Fruit fly (Drosophila melanogaster): ENCODE results near the gene CG17896.

The CG17896 gene

dm6 chrX:522357-523043, 29.2 kb upstream of the CG17896 start (continued):
- TF ChIP-seq CG2199 (GFP tag; IDR thresholded peaks at IDR 0.05) (peak; percentile 80; the same call in 2 of the 3 replicates), emc (GFP tag; optimal IDR thresholded peaks at IDR 0.05) (peak; percentile 24), Antp (GFP tag; optimal IDR thresholded peaks at IDR 0.05) (peak; percentile 94), C15 (GFP tag; IDR thresholded peaks at IDR 0.05) (peak; percentile 27; the same call in 1 of the 3 replicates), CG9797 (GFP tag; optimal IDR thresholded peaks at IDR 0.05) (no peak), CG15269 (tag; optimal IDR thresholded peaks at IDR 0.05) (peak; percentile 87), crol (GFP tag; IDR thresholded peaks at IDR 0.05) (peak; percentile 76), wdn (GFP tag; IDR thresholded peaks at IDR 0.05) (peak; percentile 78), Hey (tag; optimal IDR thresholded peaks at IDR 0.05) (peak; percentile 74), CG11723 (GFP tag; optimal IDR thresholded peaks at IDR 0.05) (peak; percentile 84), CG6272 (GFP tag; IDR thresholded peaks at IDR 0.05) (no peak), Dref (GFP tag; IDR thresholded peaks at IDR 0.05) (peak; percentile 49), Myb (GFP tag; optimal IDR thresholded peaks at IDR 0.05) (peak; percentile 77), so (GFP tag; IDR thresholded peaks at IDR 0.05) (peak; percentile 82; the same call in 2 of the 3 replicates), psq (GFP tag; optimal IDR thresholded peaks at IDR 0.05) (peak; percentile 8), esg (GFP tag; conservative IDR thresholded peaks at IDR 0.05) (0 out of 2 replicates have a peak, but pooled peaks have one; percentile 36), insv (GFP tag; optimal IDR thresholded peaks at IDR 0.05) (no peak), Hand (GFP tag; optimal IDR thresholded peaks at IDR 0.05) (peak; percentile 81), CG13424 (tag; optimal IDR thresholded peaks at IDR 0.05) (peak; percentile 84), CG15696 (tag; optimal IDR thresholded peaks at IDR 0.05) (peak; percentile 68), Gug (GFP tag; IDR thresholded peaks at IDR 0.05) (peak; percentile 96), sisA (GFP tag; IDR thresholded peaks at IDR 0.05) (peak; percentile 85), CG10267 (tag; optimal IDR thresholded peaks at IDR 0.05) (peak; percentile 44), cwo (GFP tag; optimal IDR thresholded peaks at IDR 0.05) (peak; percentile 72), Hr3 (GFP tag; optimal IDR thresholded peaks at IDR 0.05) (peak; percentile 65), CG10147 (GFP tag; optimal IDR thresholded peaks at IDR 0.05) (peak; percentile 58), CG8944 (GFP tag; optimal IDR thresholded peaks at IDR 0.05) (peak; percentile 84), nerfin-1 (tag; optimal IDR thresholded peaks at IDR 0.05) (peak; percentile 46), CG12236 (GFP tag; optimal IDR thresholded peaks at IDR 0.05) (peak; percentile 33), unc-4 (GFP tag; IDR thresholded peaks at IDR 0.05; ENCODE audit: partially characterized antibody) (no peak), CG11093 (GFP tag; IDR thresholded peaks at IDR 0.05) (peak; percentile 69; the same call in 2 of the 3 replicates), slou (GFP tag; optimal IDR thresholded peaks at IDR 0.05) (peak; percentile 40), tll (GFP tag; optimal IDR thresholded peaks at IDR 0.05) (no peak), sob (GFP tag; IDR thresholded peaks at IDR 0.05) (peak; percentile 91), gfzf (GFP tag; optimal IDR thresholded peaks at IDR 0.05) (no peak), CG15073 (GFP tag; optimal IDR thresholded peaks at IDR 0.05) (no peak), aop (GFP tag; IDR thresholded peaks at IDR 0.05) (peak; percentile 76; the same call in 1 of the 2 replicates), B-H1 (GFP tag; IDR thresholded peaks at IDR 0.05) (peak; percentile 62; the same call in 2 of the 3 replicates), HLHmδ (GFP tag; optimal IDR thresholded peaks at IDR 0.05) (peak; percentile 83), CG10209 (GFP tag; optimal IDR thresholded peaks at IDR 0.05) (peak; percentile 67), gce (GFP tag; IDR thresholded peaks at IDR 0.05) (peak; percentile 66; the same call in 1 of the 3 replicates), oc (tag; optimal IDR thresholded peaks at IDR 0.05) (peak; percentile 69), Trl (optimal IDR thresholded peaks at IDR 0.05) (peak; percentile 82 to 90), Trl (GFP tag; optimal IDR thresholded peaks at IDR 0.05) (peak; percentile 93), Dll (GFP tag; IDR thresholded peaks at IDR 0.05; ENCODE audit: partially characterized antibody) (no peak), CG7556 (GFP tag; optimal IDR thresholded peaks at IDR 0.05) (peak; percentile 35), Rfx (GFP tag; IDR thresholded peaks at IDR 0.05) (peak; percentile 98), grn (GFP tag; optimal IDR thresholded peaks at IDR 0.05) (peak; percentile 32), CG7987 (GFP tag; optimal IDR thresholded peaks at IDR 0.05) (peak; percentile 78)

Measured in whole organism, embryonic.